Fruit fly (Drosophila melanogaster): Measurements from ENCODE around the gene Eaat2.

The Eaat2 gene

DNA sequence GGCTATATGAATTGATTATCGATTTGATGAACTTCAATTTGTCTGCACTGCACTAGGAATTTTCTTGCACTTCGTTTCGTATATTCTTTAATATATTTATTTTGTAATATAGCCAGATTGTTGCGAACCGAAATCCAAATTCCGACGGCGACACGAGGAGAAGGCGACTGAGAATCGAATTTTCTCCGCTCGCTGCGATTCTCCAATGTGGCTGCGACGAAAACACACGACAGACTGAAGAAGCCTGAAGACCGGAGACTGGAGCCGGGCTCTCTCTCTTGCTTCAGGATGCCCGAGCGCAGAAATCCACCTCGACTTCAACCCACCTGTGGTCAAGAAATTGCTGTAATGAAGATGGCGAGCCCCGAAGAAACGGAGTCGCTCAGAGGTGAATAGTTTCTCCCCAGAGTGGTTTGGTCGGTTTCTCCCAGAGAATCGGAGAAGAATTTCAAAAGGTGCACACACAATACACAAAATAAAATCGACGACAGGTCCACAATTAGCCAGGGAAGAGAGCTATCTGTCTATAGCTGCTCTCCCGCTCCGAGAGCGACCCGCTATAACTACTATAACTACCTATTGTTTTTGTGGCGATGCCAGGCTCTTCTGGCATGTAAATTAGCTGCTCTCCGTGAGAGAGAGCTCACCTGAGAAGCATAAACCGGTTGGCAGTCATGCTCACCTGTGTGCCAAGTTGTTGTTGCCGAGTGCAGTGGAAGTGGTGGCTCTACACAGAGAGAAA lies 29.3 kb downstream of the Eaat2 start, which contains the start of gene ds:
Gene ds, minus strand, starts transcription at position 237 of the 742 bp plus-strand sequence.
- TF ChIP-seq Sin3A (optimal IDR thresholded peaks at IDR 0.05): no peak
- TF ChIP-seq insv (optimal IDR thresholded peaks at IDR 0.05): no peak
- no peak for TF ChIP-seq ttk (optimal IDR thresholded peaks at IDR 0.05)
- no peak for TF ChIP-seq Myc (optimal IDR thresholded peaks at IDR 0.05)
- no peak for TF ChIP-seq psq (optimal IDR thresholded peaks at IDR 0.05)
- TF ChIP-seq h (optimal IDR thresholded peaks at IDR 0.05): no peak

DNA sequence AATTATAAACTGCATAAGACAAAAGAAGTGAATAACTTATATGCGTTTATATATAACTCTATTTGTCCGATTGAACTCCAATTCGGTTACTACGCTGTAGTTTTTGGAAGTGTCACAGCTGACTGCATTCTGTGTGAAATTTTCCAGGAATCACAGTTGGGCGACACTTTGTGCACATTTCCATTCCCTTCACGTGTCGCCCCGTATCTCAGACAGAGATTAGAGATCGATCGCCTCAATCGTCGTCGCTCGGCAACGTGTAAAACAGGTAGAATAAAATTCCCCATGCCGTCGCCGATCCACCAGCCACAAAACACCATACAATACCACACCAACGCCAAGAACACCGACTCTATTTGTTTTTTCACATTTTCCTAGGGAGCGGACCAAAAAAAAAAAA lies 31.0 kb downstream of the Eaat2 start:
- TF ChIP-seq ttk (optimal IDR thresholded peaks at IDR 0.05) (no peak), h (optimal IDR thresholded peaks at IDR 0.05) (no peak), psq (optimal IDR thresholded peaks at IDR 0.05) (no peak)

DNA sequence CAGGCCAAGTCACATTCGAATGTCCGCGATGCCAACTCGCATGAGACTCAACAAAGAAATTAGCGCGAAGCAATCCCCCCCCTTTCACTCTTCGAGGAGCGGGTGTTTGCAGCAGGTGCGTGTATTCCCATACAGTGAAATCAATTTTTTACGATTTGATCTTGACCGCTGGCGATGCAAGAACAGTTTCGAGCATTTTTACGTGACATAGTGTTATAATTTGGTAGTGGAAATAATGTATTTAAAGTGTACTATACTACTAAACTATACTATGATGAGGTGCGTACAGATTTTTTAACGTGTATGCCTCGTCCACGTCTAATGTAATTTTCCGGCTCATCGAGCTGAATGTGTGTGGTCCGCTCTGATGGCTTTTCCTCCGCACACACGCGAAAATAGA lies 31.9 kb downstream of the Eaat2 start:
- TF ChIP-seq psq (optimal IDR thresholded peaks at IDR 0.05) (no peak), insv (optimal IDR thresholded peaks at IDR 0.05) (no peak), ttk (optimal IDR thresholded peaks at IDR 0.05) (no peak), Myc (optimal IDR thresholded peaks at IDR 0.05) (no peak), h (optimal IDR thresholded peaks at IDR 0.05) (no peak), Sin3A (optimal IDR thresholded peaks at IDR 0.05) (no peak)

DNA sequence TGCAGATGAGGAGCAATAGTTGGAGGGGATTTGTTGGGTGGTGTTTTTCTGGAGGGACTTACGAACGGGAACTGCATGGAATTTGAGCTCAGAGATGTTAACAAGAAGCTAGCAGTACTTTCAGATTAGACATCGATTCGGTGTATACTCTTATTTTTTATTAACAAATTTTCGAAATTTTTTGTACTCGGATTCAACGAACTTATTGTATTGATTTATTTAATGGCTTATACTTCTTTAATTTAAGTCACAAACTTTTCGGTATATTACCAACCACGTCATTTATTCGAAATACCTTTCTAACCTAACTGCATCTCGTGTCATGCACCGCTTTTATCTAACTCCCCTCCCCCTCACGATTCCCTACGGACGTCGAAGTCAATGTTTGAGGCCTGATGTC lies 39.0 kb downstream of the Eaat2 start:
- TF ChIP-seq Myc (optimal IDR thresholded peaks at IDR 0.05) (no peak), ttk (optimal IDR thresholded peaks at IDR 0.05) (no peak), h (optimal IDR thresholded peaks at IDR 0.05) (no peak), insv (optimal IDR thresholded peaks at IDR 0.05) (no peak), Sin3A (optimal IDR thresholded peaks at IDR 0.05) (no peak), psq (optimal IDR thresholded peaks at IDR 0.05) (no peak)

DNA sequence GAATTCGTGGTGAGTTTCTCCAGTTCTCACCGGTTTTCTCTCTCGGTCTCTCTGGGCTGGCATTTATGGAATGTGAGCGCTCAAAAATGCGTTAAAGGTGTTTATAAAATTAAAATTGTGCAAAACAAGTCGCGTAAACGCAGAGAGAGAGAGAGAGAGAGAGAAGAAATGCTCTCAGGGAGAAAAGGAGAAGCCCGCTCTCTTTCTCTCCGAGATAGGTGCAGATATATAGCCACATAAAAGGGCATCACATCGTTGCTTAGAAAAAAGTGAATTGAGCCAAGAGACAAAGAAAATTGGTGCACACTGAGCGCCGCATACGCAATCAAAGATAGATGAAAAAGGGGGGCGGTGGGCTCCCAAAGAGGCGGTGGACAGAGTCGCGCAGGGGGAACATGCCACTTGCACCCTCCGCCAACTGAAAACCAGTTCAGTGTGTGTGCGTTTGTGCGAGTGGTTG lies 42.3 kb downstream of the Eaat2 start:
- no peak for TF ChIP-seq Myc (optimal IDR thresholded peaks at IDR 0.05)
- no peak for TF ChIP-seq h (optimal IDR thresholded peaks at IDR 0.05)
- no peak for TF ChIP-seq psq (optimal IDR thresholded peaks at IDR 0.05)
- no peak for TF ChIP-seq Sin3A (optimal IDR thresholded peaks at IDR 0.05)
- TF ChIP-seq ttk (optimal IDR thresholded peaks at IDR 0.05): no peak
- no peak for TF ChIP-seq insv (optimal IDR thresholded peaks at IDR 0.05)

DNA sequence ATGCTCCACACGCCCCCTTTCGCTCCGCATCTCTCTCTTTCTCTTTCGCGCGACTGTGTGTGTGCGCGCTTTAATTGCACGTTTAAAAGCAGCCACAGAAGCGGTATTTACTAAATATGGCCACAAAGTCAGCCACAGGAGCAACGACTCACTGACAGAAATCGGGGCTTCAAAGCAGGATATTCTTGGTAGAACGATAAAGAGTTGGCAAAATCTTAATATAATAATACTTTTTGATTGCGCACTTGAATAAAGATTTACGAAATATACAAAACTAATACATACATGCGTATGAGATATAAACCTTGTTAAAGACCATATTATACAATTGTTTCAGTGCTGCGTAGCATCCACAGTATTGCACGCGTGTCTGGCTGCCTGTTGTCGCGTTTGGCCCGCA lies 43.4 kb downstream of the Eaat2 start:
- TF ChIP-seq Sin3A (optimal IDR thresholded peaks at IDR 0.05) (no peak), ttk (optimal IDR thresholded peaks at IDR 0.05) (no peak), psq (optimal IDR thresholded peaks at IDR 0.05) (no peak), Myc (optimal IDR thresholded peaks at IDR 0.05) (no peak), insv (optimal IDR thresholded peaks at IDR 0.05) (no peak), h (optimal IDR thresholded peaks at IDR 0.05) (no peak)

DNA sequence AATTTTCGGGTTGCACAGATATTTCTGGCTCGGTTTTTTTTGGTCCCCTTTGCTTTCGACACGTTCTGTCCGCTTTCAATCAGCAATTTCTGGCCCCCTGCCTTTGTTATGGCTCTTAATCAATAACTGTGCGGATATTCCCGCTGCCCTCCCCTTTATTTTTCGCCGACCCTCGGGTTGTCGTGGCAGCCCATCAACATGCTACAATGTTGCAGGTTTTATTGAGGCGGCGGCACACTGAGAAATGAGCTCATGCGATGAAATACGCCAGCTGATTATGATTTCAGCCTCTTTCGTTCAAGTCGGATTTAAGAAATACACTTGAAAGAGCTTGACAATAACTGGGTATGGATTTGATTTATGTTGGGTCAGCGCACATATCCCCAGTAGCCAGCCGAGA lies 46.1 kb downstream of the Eaat2 start:
- TF ChIP-seq insv (optimal IDR thresholded peaks at IDR 0.05) (no peak), h (optimal IDR thresholded peaks at IDR 0.05) (no peak), psq (optimal IDR thresholded peaks at IDR 0.05) (no peak), Myc (optimal IDR thresholded peaks at IDR 0.05) (no peak), Sin3A (optimal IDR thresholded peaks at IDR 0.05) (no peak)

DNA sequence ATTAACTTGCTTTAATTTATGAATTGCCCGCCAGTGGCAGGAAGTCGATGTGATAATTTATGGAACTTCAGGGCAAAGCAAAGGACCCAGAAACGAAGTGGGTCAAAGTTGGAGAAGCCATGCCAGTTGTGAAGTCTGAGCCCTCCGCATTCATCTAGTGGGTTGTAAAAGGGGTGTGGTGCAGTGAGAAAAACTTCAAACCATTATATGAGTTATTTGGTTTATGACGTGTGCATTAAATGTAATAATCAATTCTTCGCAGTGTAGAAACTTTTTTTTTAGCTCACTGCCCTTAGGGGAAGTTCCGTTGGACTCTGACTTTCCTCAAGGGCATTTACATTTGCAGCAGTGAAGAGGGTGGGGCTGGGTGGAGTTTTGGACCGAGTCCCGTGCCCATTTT lies 46.6 kb downstream of the Eaat2 start:
- TF ChIP-seq psq (optimal IDR thresholded peaks at IDR 0.05) (no peak), Myc (optimal IDR thresholded peaks at IDR 0.05) (no peak), Sin3A (optimal IDR thresholded peaks at IDR 0.05) (no peak), insv (optimal IDR thresholded peaks at IDR 0.05) (no peak)

DNA sequence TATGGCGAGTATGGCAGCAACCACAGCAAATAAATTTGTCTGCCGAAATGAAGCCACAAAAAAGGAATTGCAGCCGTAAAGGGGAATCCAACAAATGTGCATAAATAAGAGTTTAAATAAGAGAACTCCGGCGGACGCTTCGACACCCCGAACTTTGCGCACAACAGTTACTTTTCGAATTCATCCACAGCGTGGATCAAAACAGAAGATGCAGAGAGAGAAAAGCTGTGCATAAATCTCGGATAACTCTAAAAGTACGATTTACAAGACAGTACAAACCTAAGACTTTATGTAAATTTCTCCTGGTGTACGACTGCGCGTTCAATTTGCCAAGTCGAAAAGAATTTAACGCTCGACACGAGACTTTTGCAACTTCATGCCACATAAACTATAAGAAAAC lies 47.7 kb downstream of the Eaat2 start:
- no peak for TF ChIP-seq psq (optimal IDR thresholded peaks at IDR 0.05)
- no peak for TF ChIP-seq ttk (optimal IDR thresholded peaks at IDR 0.05)
- no peak for TF ChIP-seq Sin3A (optimal IDR thresholded peaks at IDR 0.05)
- no peak for TF ChIP-seq Myc (optimal IDR thresholded peaks at IDR 0.05)
- no peak for TF ChIP-seq insv (optimal IDR thresholded peaks at IDR 0.05)
- no peak for TF ChIP-seq h (optimal IDR thresholded peaks at IDR 0.05)

Measured in Kc167 (cell line).